Fruit fly (Drosophila melanogaster) whole organism, embryonic: ENCODE measurements around the gene ArgRS-m.

ENCODE experiments used
- Aef1 ChIP-seq: fragments of 200-800 bp; sonication (Bioruptor generic); IDR thresholded peaks from 3 replicates; pipeline ENCODE4 v1.3.6; 2022; ENCODE audit warnings: missing biosample characterization, missing genetic modification characterization
- Bdp1 ChIP-seq: fragments of 200-800 bp; sonication (Bioruptor generic); optimal IDR thresholded peaks from 3 replicates; lab custom pipeline; 2016; ENCODE audit warnings: missing biosample characterization, missing genetic modification characterization
- CG1024 ChIP-seq: fragments of 200-800 bp; sonication (Bioruptor generic); IDR thresholded peaks from 2 replicates; pipeline ENCODE4 v1.3.6; 2022; ENCODE audit warnings: missing biosample characterization, missing genetic modification characterization
- CG11093 ChIP-seq: fragments of 200-800 bp; sonication (Bioruptor generic); IDR thresholded peaks from 3 replicates; pipeline ENCODE4 v1.3.6; 2022; ENCODE audit warnings: missing biosample characterization, missing genetic modification characterization
- CG11504 ChIP-seq: fragments of 200-800 bp; sonication (Bioruptor generic); optimal IDR thresholded peaks from 3 replicates; lab custom pipeline; 2019; ENCODE audit warnings: missing biosample characterization, mild to moderate bottlenecking, missing genetic modification characterization, moderate library complexity
- CG12299 ChIP-seq: fragments of 200-800 bp; sonication (Bioruptor generic); optimal IDR thresholded peaks from 2 replicates; lab custom pipeline; 2018; ENCODE audit warnings: missing biosample characterization, mild to moderate bottlenecking, missing genetic modification characterization
- CG12942 ChIP-seq: fragments of 200-800 bp; sonication (Bioruptor generic); optimal IDR thresholded peaks from 3 replicates; lab custom pipeline; 2016; ENCODE audit warnings: missing biosample characterization, missing genetic modification characterization
- CG15479 ChIP-seq: fragments of 200-800 bp; sonication (Bioruptor generic); optimal IDR thresholded peaks from 3 replicates; lab custom pipeline; 2019; ENCODE audit warnings: missing biosample characterization, mild to moderate bottlenecking, missing genetic modification characterization, moderate library complexity
- CG1603 ChIP-seq: fragments of 200-800 bp; sonication (Bioruptor generic); optimal IDR thresholded peaks from 2 replicates; lab custom pipeline; 2019; ENCODE audit warnings: missing biosample characterization, mild to moderate bottlenecking, missing genetic modification characterization, moderate library complexity
- CG16815 ChIP-seq: fragments of 200-800 bp; sonication (Bioruptor generic); optimal IDR thresholded peaks from 3 replicates; lab custom pipeline; 2017; ENCODE audit warnings: missing biosample characterization, mild to moderate bottlenecking, missing genetic modification characterization
- CG17328 ChIP-seq: fragments of 200-800 bp; sonication (Bioruptor generic); IDR thresholded peaks from 2 replicates; pipeline ENCODE4 v1.3.6; 2022; ENCODE audit warnings: missing biosample characterization, missing genetic modification characterization
- CG17612 ChIP-seq: fragments of 200-800 bp; sonication (Bioruptor generic); IDR thresholded peaks from 2 replicates; pipeline ENCODE4 v1.3.6; 2022; ENCODE audit warnings: missing biosample characterization, missing genetic modification characterization
- CG17912 ChIP-seq: fragments of 200-800 bp; sonication (Bioruptor generic); optimal IDR thresholded peaks from 2 replicates; lab custom pipeline; 2018; ENCODE audit warnings: missing biosample characterization, mild to moderate bottlenecking, missing genetic modification characterization
- CG2120 ChIP-seq: fragments of 200-800 bp; sonication (Bioruptor generic); optimal IDR thresholded peaks from 3 replicates; lab custom pipeline; 2016; ENCODE audit warnings: missing biosample characterization, missing genetic modification characterization
- CG2712 ChIP-seq: fragments of 200-800 bp; optimal IDR thresholded peaks from 3 replicates; lab custom pipeline; 2019; ENCODE audit warnings: missing biosample characterization, mild to moderate bottlenecking, missing genetic modification characterization, moderate library complexity
- CG30020 ChIP-seq: fragments of 200-800 bp; optimal IDR thresholded peaks from 2 replicates; lab custom pipeline; 2019; ENCODE audit warnings: missing biosample characterization, mild to moderate bottlenecking, missing genetic modification characterization, moderate library complexity
- CG3847 ChIP-seq: fragments of 200-800 bp; sonication (Bioruptor generic); IDR thresholded peaks from 2 replicates; pipeline ENCODE4 v1.3.6; 2022; ENCODE audit warnings: missing biosample characterization, missing genetic modification characterization
- CG4404 ChIP-seq: fragments of 200-800 bp; sonication (Bioruptor generic); IDR thresholded peaks from 2 replicates; pipeline ENCODE4 v1.3.6; 2022; ENCODE audit warnings: missing biosample characterization, missing genetic modification characterization
- CG4617 ChIP-seq: fragments of 200-800 bp; sonication (Bioruptor generic); optimal IDR thresholded peaks from 3 replicates; lab custom pipeline; 2016; ENCODE audit warnings: missing biosample characterization, missing genetic modification characterization, borderline replicate concordance
- CG6683 ChIP-seq: fragments of 200-800 bp; sonication (Bioruptor generic); optimal IDR thresholded peaks from 2 replicates; lab custom pipeline; 2017; ENCODE audit warnings: missing biosample characterization, mild to moderate bottlenecking, missing genetic modification characterization, missing genetic modification reagents
- CG7357 ChIP-seq: fragments of 200-800 bp; sonication (Bioruptor generic); IDR thresholded peaks from 3 replicates; pipeline ENCODE4 v1.3.6; 2022; ENCODE audit warnings: missing biosample characterization, missing genetic modification characterization
- CG7987 ChIP-seq: fragments of 200-800 bp; sonication (Bioruptor generic); optimal IDR thresholded peaks from 2 replicates; lab custom pipeline; 2018; ENCODE audit warnings: missing biosample characterization, mild to moderate bottlenecking, missing genetic modification characterization, moderate library complexity
- CG9609 ChIP-seq: fragments of 200-800 bp; sonication (Bioruptor generic); optimal IDR thresholded peaks from 3 replicates; lab custom pipeline; 2016; ENCODE audit warnings: missing biosample characterization, missing genetic modification characterization
- CG9817 ChIP-seq: fragments of 200-800 bp; sonication (Bioruptor generic); optimal IDR thresholded peaks from 2 replicates; lab custom pipeline; 2018; ENCODE audit warnings: missing biosample characterization, mild to moderate bottlenecking, missing genetic modification characterization, moderate library complexity
- CG9932 ChIP-seq: fragments of 200-800 bp; sonication (Bioruptor generic); IDR thresholded peaks from 2 replicates; pipeline ENCODE4 v1.3.6; 2022; ENCODE audit warnings: missing biosample characterization, missing genetic modification characterization
- Camta ChIP-seq: fragments of 200-800 bp; sonication (Bioruptor generic); optimal IDR thresholded peaks from 2 replicates; lab custom pipeline; 2016; ENCODE audit warnings: missing biosample characterization, missing genetic modification characterization
- Chrac-16 ChIP-seq: fragments of 200-800 bp; sonication (Bioruptor generic); optimal IDR thresholded peaks from 3 replicates; lab custom pipeline; 2016; ENCODE audit warnings: missing biosample characterization, missing genetic modification characterization
- Fer2 ChIP-seq: fragments of 200-800 bp; sonication (Bioruptor generic); optimal IDR thresholded peaks from 2 replicates; lab custom pipeline; 2018; ENCODE audit warnings: missing biosample characterization, mild to moderate bottlenecking, missing genetic modification characterization, moderate library complexity
- H2.0 ChIP-seq: fragments of 200-800 bp; sonication (Bioruptor generic); IDR thresholded peaks from 2 replicates; pipeline ENCODE4 v1.3.6; 2022; ENCODE audit warnings: missing biosample characterization, missing genetic modification characterization
- HLHmδ ChIP-seq: fragments of 200-800 bp; sonication (Bioruptor generic); optimal IDR thresholded peaks from 2 replicates; lab custom pipeline; 2018; ENCODE audit warnings: missing biosample characterization, mild to moderate bottlenecking, missing genetic modification characterization, moderate library complexity
- Kr ChIP-seq: fragments of 200-800 bp; sonication (Bioruptor generic); optimal IDR thresholded peaks from 2 replicates; lab custom pipeline; 2017; ENCODE audit warnings: missing biosample characterization, mild to moderate bottlenecking, missing genetic modification characterization
- Lpt ChIP-seq: fragments of >200 bp; optimal IDR thresholded peaks from 2 replicates; lab custom pipeline; 2018; ENCODE audit warnings: missing biosample characterization, missing genetic modification characterization
- Meics ChIP-seq: fragments of 200-800 bp; sonication (Bioruptor generic); optimal IDR thresholded peaks from 2 replicates; lab custom pipeline; 2017; ENCODE audit warnings: missing biosample characterization, mild to moderate bottlenecking, missing genetic modification characterization
- NFAT ChIP-seq: fragments of 200-800 bp; sonication (Bioruptor generic); IDR thresholded peaks from 2 replicates; pipeline ENCODE4 v1.3.6; 2022; ENCODE audit warnings: missing biosample characterization, missing genetic modification characterization
- Nf-YA ChIP-seq: fragments of 200-800 bp; sonication (Bioruptor generic); IDR thresholded peaks from 2 replicates; pipeline ENCODE4 v1.3.6; 2022; ENCODE audit warnings: missing biosample characterization, missing genetic modification characterization
- Pdp1 ChIP-seq, 2 experiments: fragments of 200-800 bp; sonication (Bioruptor generic); optimal IDR thresholded peaks; 3 replicates each; lab custom pipeline; 2016; ENCODE audit warnings: missing biosample characterization in 2 of 2, missing genetic modification characterization in 2 of 2, mild to moderate bottlenecking in 1 of 2, moderate library complexity in 1 of 2
- Poxn ChIP-seq: fragments of 200-800 bp; sonication (Bioruptor generic); IDR thresholded peaks from 2 replicates; pipeline ENCODE4 v1.3.6; 2022; ENCODE audit warnings: missing biosample characterization, missing genetic modification characterization
- Ssrp ChIP-seq: fragments of 200-800 bp; sonication (Bioruptor generic); optimal IDR thresholded peaks from 2 replicates; lab custom pipeline; 2018; ENCODE audit warnings: missing biosample characterization, mild to moderate bottlenecking, missing genetic modification characterization, moderate library complexity
- Vsx1 ChIP-seq: fragments of 200-800 bp; sonication (Bioruptor generic); optimal IDR thresholded peaks from 2 replicates; lab custom pipeline; 2017; ENCODE audit warnings: missing biosample characterization, mild to moderate bottlenecking, missing genetic modification characterization, missing genetic modification reagents
- chm ChIP-seq: fragments of 200-800 bp; sonication (Bioruptor generic); IDR thresholded peaks from 2 replicates; pipeline ENCODE4 v1.3.6; 2022; ENCODE audit warnings: missing biosample characterization, missing genetic modification characterization
- crc ChIP-seq: fragments of 200-800 bp; sonication (Bioruptor generic); optimal IDR thresholded peaks from 2 replicates; lab custom pipeline; 2016; ENCODE audit warnings: missing biosample characterization, missing genetic modification characterization
- disco-r ChIP-seq: fragments of 200-800 bp; sonication (Bioruptor generic); optimal IDR thresholded peaks from 2 replicates; lab custom pipeline; 2016; ENCODE audit warnings: missing biosample characterization, missing genetic modification characterization
- fd102C ChIP-seq: fragments of 200-800 bp; sonication (Bioruptor generic); optimal IDR thresholded peaks from 2 replicates; lab custom pipeline; 2018; ENCODE audit warnings: missing biosample characterization, mild to moderate bottlenecking, missing genetic modification characterization, moderate library complexity
- fd3F ChIP-seq: fragments of 200-800 bp; sonication (Bioruptor generic); optimal IDR thresholded peaks from 2 replicates; lab custom pipeline; 2018; ENCODE audit warnings: missing biosample characterization, mild to moderate bottlenecking, missing genetic modification characterization, moderate library complexity
- grn ChIP-seq: fragments of 200-800 bp; sonication (Bioruptor generic); optimal IDR thresholded peaks from 3 replicates; lab custom pipeline; 2017; ENCODE audit warnings: missing biosample characterization, missing genetic modification characterization
- gro ChIP-seq: fragments of 200-800 bp; sonication (Bioruptor generic); optimal IDR thresholded peaks from 2 replicates; lab custom pipeline; 2016; ENCODE audit warnings: missing biosample characterization, missing genetic modification characterization
- gt ChIP-seq: fragments of 200-800 bp; sonication (Bioruptor generic); IDR thresholded peaks from 2 replicates; pipeline ENCODE4 v1.3.6; 2022; ENCODE audit warnings: missing biosample characterization, missing genetic modification characterization
- ken ChIP-seq: fragments of 200-800 bp; sonication (Bioruptor generic); IDR thresholded peaks from 3 replicates; pipeline ENCODE4 v1.3.6; 2022; ENCODE audit warnings: missing biosample characterization, missing genetic modification characterization
- klu ChIP-seq: fragments of 200-800 bp; sonication (Bioruptor generic); IDR thresholded peaks from 2 replicates; pipeline ENCODE4 v1.3.6; 2022; ENCODE audit warnings: missing biosample characterization, missing genetic modification characterization
- stwl ChIP-seq: fragments of 200-800 bp; sonication (Bioruptor generic); optimal IDR thresholded peaks from 3 replicates; lab custom pipeline; 2018; ENCODE audit warnings: missing biosample characterization, mild to moderate bottlenecking, missing genetic modification characterization, moderate library complexity
- unpg ChIP-seq: fragments of 200-800 bp; sonication (Bioruptor generic); optimal IDR thresholded peaks from 3 replicates; lab custom pipeline; 2018; ENCODE audit warnings: missing biosample characterization, mild to moderate bottlenecking, missing genetic modification characterization, moderate library complexity

Gene ArgRS-m

dm6 chr3R:7895457-7895856 lies 8.6 kb downstream of the ArgRS-m start (continued):
- peak; percentile 85 for TF ChIP-seq CG9932
- no peak for TF ChIP-seq CG4617
- TF ChIP-seq unpg = no peak
- no peak for TF ChIP-seq CG12299 (tag; lab: Kevin White, UChicago)
- 0 out of 2 replicates have a peak, but pooled peaks have one; percentile 22 for TF ChIP-seq CG17328 (GFP tag; lab: Robert Waterston, UW)
- TF ChIP-seq CG17612 (GFP tag; lab: Robert Waterston, UW) = peak; percentile 47; the same call in 1 of the 2 replicates
- TF ChIP-seq CG6683 (GFP tag; lab: Kevin White, UChicago) = peak; percentile 47
- TF ChIP-seq CG2712 = peak; percentile 57
- TF ChIP-seq gt (GFP tag; lab: Robert Waterston, UW) = no peak
- no peak for TF ChIP-seq Lpt (GFP tag; lab: Kevin White, UChicago)
- TF ChIP-seq klu (GFP tag; lab: Robert Waterston, UW) = 0 out of 2 replicates have a peak, but pooled peaks have one; percentile 33
- TF ChIP-seq gro (GFP tag; lab: Kevin White, UChicago) = peak; percentile 83
- TF ChIP-seq Nf-YA = peak; percentile 75
- TF ChIP-seq Fer2 (tag; lab: Kevin White, UChicago) = peak; percentile 15
- TF ChIP-seq CG4404 = 0 out of 2 replicates have a peak, but pooled peaks have one; percentile 26
- no peak for TF ChIP-seq Kr
- TF ChIP-seq CG2120 = peak; percentile 87
- TF ChIP-seq CG3847 (GFP tag; lab: Robert Waterston, UW) = peak; percentile 67
- TF ChIP-seq disco-r (GFP tag; lab: Kevin White, UChicago) = no peak
- peak; percentile 50; the same call in 1 of the 3 replicates for TF ChIP-seq CG11093 (GFP tag; lab: Robert Waterston, UW)
- peak; percentile 22 for TF ChIP-seq Chrac-16
- peak; percentile 59; the same call in 1 of the 2 replicates for TF ChIP-seq CG1024 (GFP tag; lab: Robert Waterston, UW)
- no peak for TF ChIP-seq fd102C
- TF ChIP-seq CG11504 (tag; lab: Kevin White, UChicago) = no peak
- no peak for TF ChIP-seq grn (GFP tag; lab: Kevin White, UChicago)
- no peak for TF ChIP-seq CG1603 (tag; lab: Kevin White, UChicago)
- TF ChIP-seq Vsx1 (GFP tag; lab: Kevin White, UChicago) = no peak
- no peak for TF ChIP-seq Bdp1
- TF ChIP-seq Poxn = 0 out of 2 replicates have a peak, but pooled peaks have one; percentile 12
- TF ChIP-seq HLHmδ (GFP tag; lab: Kevin White, UChicago) = no peak
- TF ChIP-seq Camta (GFP tag; lab: Kevin White, UChicago) = peak; percentile 52
- TF ChIP-seq Aef1 = peak; percentile 76
- TF ChIP-seq Pdp1 (GFP tag; optimal IDR thresholded peaks at IDR 0.05; lab: Kevin White, UChicago) = peak; percentile 59 to 66
- peak; percentile 74 for TF ChIP-seq crc (GFP tag; lab: Kevin White, UChicago)
- peak; percentile 61 for TF ChIP-seq H2.0
- no peak for TF ChIP-seq CG17912 (GFP tag; lab: Kevin White, UChicago)
- TF ChIP-seq CG15479 (GFP tag; lab: Kevin White, UChicago) = no peak
- TF ChIP-seq stwl (tag; lab: Kevin White, UChicago) = no peak
- no peak for TF ChIP-seq CG9817
- TF ChIP-seq CG7357 = peak; percentile 47; the same call in 2 of the 3 replicates
- TF ChIP-seq CG30020 (tag; lab: Kevin White, UChicago) = no peak
- TF ChIP-seq fd3F (GFP tag; lab: Kevin White, UChicago) = peak; percentile 71
- TF ChIP-seq CG9609 = no peak
- TF ChIP-seq chm (GFP tag; lab: Robert Waterston, UW) = no peak; the same call in 1 of the 2 replicates
- TF ChIP-seq CG7987 (GFP tag; lab: Kevin White, UChicago) = no peak
- TF ChIP-seq Ssrp (tag; lab: Kevin White, UChicago) = no peak
- TF ChIP-seq CG12942 (GFP tag; lab: Kevin White, UChicago) = no peak
- no peak for TF ChIP-seq ken (GFP tag; lab: Robert Waterston, UW)
- TF ChIP-seq CG16815 (GFP tag; lab: Kevin White, UChicago) = peak; percentile 5
- TF ChIP-seq NFAT (GFP tag; lab: Robert Waterston, UW) = peak; percentile 61
- peak; percentile 84 for TF ChIP-seq Meics (GFP tag; lab: Kevin White, UChicago)
